Fruit fly (Drosophila melanogaster): ENCODE data around the gene CG4318.

Gene CG4318

DNA sequence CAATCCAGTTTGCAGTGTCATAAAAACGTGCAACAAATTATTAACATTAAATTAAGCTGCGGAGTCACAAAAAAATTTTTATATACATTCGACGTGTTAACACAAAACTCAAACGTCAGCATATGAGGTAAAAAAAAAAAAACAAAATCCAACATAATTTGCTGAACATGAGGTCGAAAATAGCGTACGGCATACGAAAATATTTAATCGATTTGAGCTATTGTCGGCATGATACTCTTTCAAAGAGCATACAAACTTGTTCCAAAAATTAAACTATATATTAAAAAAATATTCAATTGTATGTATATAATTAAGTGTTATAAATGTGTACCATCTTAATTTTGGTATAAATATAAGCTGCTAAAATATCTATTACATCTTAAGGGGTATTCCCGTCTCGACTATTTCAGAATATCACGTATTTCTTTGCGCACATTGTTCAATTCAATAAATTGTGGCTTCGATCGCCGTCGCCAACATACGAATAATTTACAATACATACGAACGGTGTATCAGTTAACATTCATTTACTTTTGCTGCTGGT lies 45.1 kb downstream of the CG4318 start:
- TF ChIP-seq ro (GFP tag; IDR thresholded peaks at IDR 0.05): no peak
- TF ChIP-seq ERR (GFP tag; optimal IDR thresholded peaks at IDR 0.05): no peak
- no peak for TF ChIP-seq pfk (GFP tag; optimal IDR thresholded peaks at IDR 0.05)
- peak; percentile 64; the same call in 1 of the 2 replicates for TF ChIP-seq CG32532 (GFP tag; IDR thresholded peaks at IDR 0.05)
- peak; percentile 51 for TF ChIP-seq fd3F (GFP tag; optimal IDR thresholded peaks at IDR 0.05)
- no peak for TF ChIP-seq Mrtf (GFP tag; IDR thresholded peaks at IDR 0.05)
- no peak for TF ChIP-seq CG15479 (GFP tag; optimal IDR thresholded peaks at IDR 0.05)
- no peak for TF ChIP-seq ftz-f1 (GFP tag; optimal IDR thresholded peaks at IDR 0.05)
- peak; percentile 47 for TF ChIP-seq H2.0 (GFP tag; IDR thresholded peaks at IDR 0.05)
- TF ChIP-seq nerfin-1 (tag; optimal IDR thresholded peaks at IDR 0.05): no peak
- TF ChIP-seq CG15269 (tag; optimal IDR thresholded peaks at IDR 0.05): peak; percentile 77
- TF ChIP-seq D (optimal IDR thresholded peaks at IDR 0.05): no peak
- peak; percentile 0 for TF ChIP-seq D (GFP tag; optimal IDR thresholded peaks at IDR 0.05)
- no peak for TF ChIP-seq hkb (optimal IDR thresholded peaks at IDR 0.05)
- TF ChIP-seq hkb (GFP tag; IDR thresholded peaks at IDR 0.05): peak; percentile 63; the same call in 1 of the 2 replicates
- peak; percentile 60 for TF ChIP-seq CG3847 (GFP tag; IDR thresholded peaks at IDR 0.05)
- TF ChIP-seq h (optimal IDR thresholded peaks at IDR 0.05): no peak
- peak; percentile 43 for TF ChIP-seq Dek (tag; optimal IDR thresholded peaks at IDR 0.05)
- TF ChIP-seq sob (GFP tag; IDR thresholded peaks at IDR 0.05): 0 out of 2 replicates have a peak, but pooled peaks have one; percentile 46
- TF ChIP-seq Dll (GFP tag; IDR thresholded peaks at IDR 0.05; ENCODE audit: partially characterized antibody): no peak
- no peak for TF ChIP-seq fru (optimal IDR thresholded peaks at IDR 0.05)
- 0 out of 2 replicates have a peak, but pooled peaks have one; percentile 32 for TF ChIP-seq CG11696 (GFP tag; IDR thresholded peaks at IDR 0.05)
- TF ChIP-seq row (GFP tag; IDR thresholded peaks at IDR 0.05): peak; percentile 81
- peak; percentile 25 for TF ChIP-seq Sox100B (GFP tag; optimal IDR thresholded peaks at IDR 0.05)
- TF ChIP-seq NFAT (GFP tag; IDR thresholded peaks at IDR 0.05): no peak
- no peak for TF ChIP-seq CG10274 (GFP tag; optimal IDR thresholded peaks at IDR 0.05)
- peak; percentile 8 for TF ChIP-seq CG12155 (GFP tag; optimal IDR thresholded peaks at IDR 0.05)
- TF ChIP-seq CG11093 (GFP tag; IDR thresholded peaks at IDR 0.05): no peak
- peak; percentile 43; the same call in 1 of the 2 replicates for TF ChIP-seq al (GFP tag; IDR thresholded peaks at IDR 0.05)
- no peak for TF ChIP-seq stc (GFP tag; IDR thresholded peaks at IDR 0.05)
- TF ChIP-seq ssp (GFP tag; IDR thresholded peaks at IDR 0.05): 0 out of 2 replicates have a peak, but pooled peaks have one; percentile 23
- TF ChIP-seq Meics (GFP tag; optimal IDR thresholded peaks at IDR 0.05): peak; percentile 64
- peak; percentile 28; the same call in 1 of the 2 replicates for TF ChIP-seq ttk (GFP tag; IDR thresholded peaks at IDR 0.05)
- no peak for TF ChIP-seq onecut (GFP tag; IDR thresholded peaks at IDR 0.05)
- TF ChIP-seq gsb-n (tag; optimal IDR thresholded peaks at IDR 0.05): peak; percentile 19
- no peak for TF ChIP-seq BEAF-32 (GFP tag; optimal IDR thresholded peaks at IDR 0.05)
- TF ChIP-seq CG4617 (GFP tag; optimal IDR thresholded peaks at IDR 0.05; ENCODE audit: borderline replicate concordance): no peak
- peak; percentile 59; the same call in 1 of the 2 replicates for TF ChIP-seq CG14441 (GFP tag; IDR thresholded peaks at IDR 0.05)
- no peak for TF ChIP-seq sens-2 (GFP tag; IDR thresholded peaks at IDR 0.05)
- no peak for TF ChIP-seq kah (GFP tag; optimal IDR thresholded peaks at IDR 0.05)
- TF ChIP-seq CG10979 (tag; optimal IDR thresholded peaks at IDR 0.05): peak; percentile 18
- peak; percentile 71 for TF ChIP-seq lab (GFP tag; optimal IDR thresholded peaks at IDR 0.05)
- peak; percentile 47; the same call in 1 of the 2 replicates for TF ChIP-seq sisA (GFP tag; IDR thresholded peaks at IDR 0.05)
- no peak for TF ChIP-seq Spps (tag; optimal IDR thresholded peaks at IDR 0.05)
- TF ChIP-seq Hr3 (GFP tag; optimal IDR thresholded peaks at IDR 0.05): peak; percentile 30
- TF ChIP-seq CG8281 (tag; optimal IDR thresholded peaks at IDR 0.05): no peak
- no peak for TF ChIP-seq pan (optimal IDR thresholded peaks at IDR 0.05)
- peak in 1 of 2 experiments; percentile 77 for TF ChIP-seq pan (GFP tag; optimal IDR thresholded peaks at IDR 0.05 in 1 of 2, IDR thresholded peaks at IDR 0.05 in 1 of 2)
- peak; percentile 63 for TF ChIP-seq lmd (GFP tag; IDR thresholded peaks at IDR 0.05)
- no peak for TF ChIP-seq Mad (GFP tag; optimal IDR thresholded peaks at IDR 0.05)
- no peak for TF ChIP-seq CG4328 (GFP tag; optimal IDR thresholded peaks at IDR 0.05)
- TF ChIP-seq CG3838 (GFP tag; optimal IDR thresholded peaks at IDR 0.05): no peak
